Fruit fly (Drosophila melanogaster) whole organism: ENCODE data around the gene CG13060.

Experiments
- CG8478 ChIP-seq: fragments of >200 bp; optimal IDR thresholded peaks from 2 replicates; lab custom pipeline; 2018; ENCODE audit warnings: inconsistent platforms
- pan ChIP-seq: fragments of >200 bp; optimal IDR thresholded peaks from 2 replicates; lab custom pipeline; 2017
- psq ChIP-seq: fragments of >200 bp; optimal IDR thresholded peaks from 2 replicates; lab custom pipeline; 2017
- usp ChIP-seq: fragments of >200 bp; optimal IDR thresholded peaks from 2 replicates; lab custom pipeline; 2017; ENCODE audit warnings: missing biosample characterization, missing genetic modification characterization, mixed read lengths

dm6 chr3L:16270802-16271332 lies 48.8 kb upstream of the CG13060 start, which contains the start of the genes CG34248 and CG13067:
- TF ChIP-seq psq (lab: Kevin White, UChicago) = no peak
- TF ChIP-seq pan (lab: Kevin White, UChicago) = no peak
- no peak for TF ChIP-seq CG8478 (lab: Kevin White, UChicago)
- no peak for TF ChIP-seq usp (GFP tag; lab: Kevin White, UChicago)
